Worm (Caenorhabditis elegans) whole organism, L4 larva: ENCODE results near the gene math-39.

ENCODE experiments used
- D1046.2 ChIP-seq: fragments of 200-800 bp; sonication (Bioruptor generic); IDR thresholded peaks from 2 replicates; pipeline ENCODE4 v1.3.6; 2022; ENCODE audit warnings: missing genetic modification characterization, missing compliant biosample characterization
- F37D6.2 ChIP-seq: sonication (generic microtip); optimal IDR thresholded peaks from 2 replicates; lab custom pipeline; 2016; ENCODE audit warnings: mild to moderate bottlenecking, missing genetic modification characterization, missing compliant biosample characterization
- T20F7.1 ChIP-seq: fragments of 200-800 bp; sonication (Bioruptor generic); optimal IDR thresholded peaks from 2 replicates; lab custom pipeline; 2018; ENCODE audit warnings: mild to moderate bottlenecking, missing genetic modification characterization, missing compliant biosample characterization
- Y48G9A.11 ChIP-seq: fragments of 200-800 bp; sonication (Bioruptor generic); IDR thresholded peaks from 2 replicates; pipeline ENCODE4 v1.3.6; 2022; ENCODE audit warnings: missing genetic modification reagents, missing genetic modification characterization, missing compliant biosample characterization
- Y75B8A.6 ChIP-seq: fragments of 200-800 bp; sonication (Bioruptor generic); IDR thresholded peaks from 2 replicates; pipeline ENCODE4 v1.3.6; 2022; ENCODE audit warnings: missing genetic modification reagents, missing genetic modification characterization, missing compliant biosample characterization
- ZK337.2 ChIP-seq: fragments of 200-800 bp; sonication (Bioruptor generic); IDR thresholded peaks from 2 replicates; pipeline ENCODE4 v1.3.6; 2022; ENCODE audit warnings: missing genetic modification reagents, missing genetic modification characterization, missing compliant biosample characterization
- ZK546.5 ChIP-seq, 2 experiments: sonication (generic microtip); optimal IDR thresholded peaks; 2 replicates each; lab custom pipeline; 2017; ENCODE audit warnings: missing biosample characterization in 2 of 2, missing genetic modification characterization in 2 of 2
- ama-1 ChIP-seq: fragments of 150-350 bp; optimal IDR thresholded peaks from 2 replicates; lab custom pipeline; 2014; ENCODE audit warnings: inconsistent platforms, mixed read lengths
- arid-1 ChIP-seq: fragments of 200-800 bp; sonication (Bioruptor generic); conservative IDR thresholded peaks from 2 replicates; pipeline ENCODE4 v1.3.6; 2022; ENCODE audit warnings: missing genetic modification reagents, missing genetic modification characterization, missing compliant biosample characterization
- cey-2 ChIP-seq: sonication (generic microtip); optimal IDR thresholded peaks from 3 replicates; lab custom pipeline; 2017; ENCODE audit warnings: missing genetic modification characterization, mild to moderate bottlenecking, missing compliant biosample characterization, antibody characterized with exemption, borderline replicate concordance; ENCODE audit not compliant: insufficient read depth
- daf-12 ChIP-seq: fragments of 150-350 bp; optimal IDR thresholded peaks from 2 replicates; lab custom pipeline; 2014; ENCODE audit warnings: missing biosample characterization, missing genetic modification reagents, missing genetic modification characterization
- dmd-8 ChIP-seq: fragments of 200-800 bp; sonication (Bioruptor generic); IDR thresholded peaks from 2 replicates; pipeline ENCODE4 v1.3.6; 2022; ENCODE audit warnings: missing genetic modification characterization, missing compliant biosample characterization
- dpl-1 ChIP-seq: fragments of 150-350 bp; optimal IDR thresholded peaks from 2 replicates; lab custom pipeline; 2014; ENCODE audit warnings: missing biosample characterization, missing genetic modification reagents, missing genetic modification characterization
- dve-1 ChIP-seq: sonication (generic microtip); optimal IDR thresholded peaks from 2 replicates; lab custom pipeline; 2017; ENCODE audit warnings: antibody characterized with exemption, mild to moderate bottlenecking, missing genetic modification characterization, missing compliant biosample characterization; ENCODE audit not compliant: insufficient read depth
- egl-27 ChIP-seq: sonication (generic microtip); optimal IDR thresholded peaks from 3 replicates; lab custom pipeline; 2017; ENCODE audit warnings: missing biosample characterization, missing genetic modification reagents, missing genetic modification characterization
- fkh-10 ChIP-seq: fragments of 150-350 bp; optimal IDR thresholded peaks from 2 replicates; lab custom pipeline; 2014; ENCODE audit warnings: missing biosample characterization, missing genetic modification reagents, missing genetic modification characterization
- fos-1 ChIP-seq: fragments of 150-350 bp; optimal IDR thresholded peaks from 2 replicates; lab custom pipeline; 2014; ENCODE audit warnings: missing biosample characterization, missing genetic modification characterization
- gei-8 ChIP-seq: fragments of 200-800 bp; sonication (Bioruptor generic); optimal IDR thresholded peaks from 2 replicates; lab custom pipeline; 2018; ENCODE audit warnings: mild to moderate bottlenecking, missing genetic modification characterization, missing compliant biosample characterization
- hlh-11 ChIP-seq: fragments of 200-800 bp; sonication (Bioruptor generic); optimal IDR thresholded peaks from 2 replicates; lab custom pipeline; 2018; ENCODE audit warnings: mild to moderate bottlenecking, missing genetic modification characterization, missing compliant biosample characterization
- hmg-1.1 ChIP-seq: fragments of 200-800 bp; sonication (Bioruptor generic); IDR thresholded peaks from 2 replicates; pipeline ENCODE4 v1.3.6; 2022; ENCODE audit warnings: missing genetic modification reagents, missing genetic modification characterization, missing compliant biosample characterization
- lim-7 ChIP-seq: fragments of 200-800 bp; sonication (Bioruptor generic); IDR thresholded peaks from 2 replicates; pipeline ENCODE4 v1.3.6; 2022; ENCODE audit warnings: missing genetic modification characterization, missing compliant biosample characterization
- lin-1 ChIP-seq: fragments of 200-800 bp; sonication (Bioruptor generic); IDR thresholded peaks from 2 replicates; pipeline ENCODE4 v1.3.6; 2022; ENCODE audit warnings: missing genetic modification reagents, missing genetic modification characterization, missing compliant biosample characterization
- lin-15B ChIP-seq: fragments of 150-350 bp; sonication (generic microtip); optimal IDR thresholded peaks from 3 replicates; lab custom pipeline; 2014; ENCODE audit warnings: missing biosample characterization, missing genetic modification characterization
- lin-38 ChIP-seq: fragments of 200-800 bp; sonication (Bioruptor generic); IDR thresholded peaks from 2 replicates; pipeline ENCODE4 v1.3.6; 2022; ENCODE audit warnings: missing genetic modification reagents, missing genetic modification characterization, missing compliant biosample characterization
- lin-39 ChIP-seq: fragments of 150-350 bp; optimal IDR thresholded peaks from 2 replicates; lab custom pipeline; 2014; ENCODE audit warnings: missing biosample characterization, missing genetic modification reagents, missing genetic modification characterization
- lir-3 ChIP-seq: sonication (generic microtip); optimal IDR thresholded peaks from 2 replicates; lab custom pipeline; 2016; ENCODE audit warnings: mild to moderate bottlenecking, missing genetic modification characterization, missing compliant biosample characterization
- madf-5 ChIP-seq, 2 experiments: fragments of 200-800 bp; sonication (Bioruptor generic); IDR thresholded peaks; 2 replicates each; pipeline ENCODE4 v1.3.6; 2022; ENCODE audit warnings: missing compliant biosample characterization in 2 of 2, missing genetic modification characterization in 2 of 2
- madf-9 ChIP-seq: fragments of 200-800 bp; sonication (Bioruptor generic); conservative IDR thresholded peaks from 2 replicates; pipeline ENCODE4 v1.3.6; 2022; ENCODE audit warnings: missing genetic modification reagents, missing genetic modification characterization, missing compliant biosample characterization
- mdt-29 ChIP-seq: fragments of 200-800 bp; sonication (Bioruptor generic); IDR thresholded peaks from 2 replicates; pipeline ENCODE4 v1.3.6; 2022; ENCODE audit warnings: missing genetic modification reagents, missing genetic modification characterization, missing compliant biosample characterization
- mep-1 ChIP-seq: fragments of 150-350 bp; sonication (generic microtip); optimal IDR thresholded peaks from 3 replicates; lab custom pipeline; 2014; ENCODE audit warnings: missing biosample characterization, missing genetic modification characterization
- nhr-10 ChIP-seq: fragments of 150-350 bp; optimal IDR thresholded peaks from 2 replicates; lab custom pipeline; 2014; ENCODE audit warnings: missing biosample characterization, missing genetic modification characterization
- nhr-102 ChIP-seq: sonication (generic microtip); optimal IDR thresholded peaks from 2 replicates; lab custom pipeline; 2016; ENCODE audit warnings: mild to moderate bottlenecking, missing genetic modification characterization, moderate library complexity, missing compliant biosample characterization
- nhr-111 ChIP-seq: fragments of 200-800 bp; sonication (Bioruptor generic); optimal IDR thresholded peaks from 2 replicates; lab custom pipeline; 2018; ENCODE audit warnings: mild to moderate bottlenecking, missing genetic modification characterization, missing compliant biosample characterization
- nhr-28 ChIP-seq: fragments of 150-350 bp; optimal IDR thresholded peaks from 2 replicates; lab custom pipeline; 2014; ENCODE audit warnings: missing biosample characterization, missing genetic modification characterization
- nhr-41 ChIP-seq: fragments of 200-800 bp; sonication (Bioruptor generic); IDR thresholded peaks from 2 replicates; pipeline ENCODE4 v1.3.6; 2022; ENCODE audit warnings: missing genetic modification reagents, missing genetic modification characterization, missing compliant biosample characterization
- nhr-42 ChIP-seq: fragments of 200-800 bp; sonication (Bioruptor generic); IDR thresholded peaks from 2 replicates; pipeline ENCODE4 v1.3.6; 2022; ENCODE audit warnings: missing genetic modification characterization, missing compliant biosample characterization
- nhr-48 ChIP-seq: sonication (generic microtip); optimal IDR thresholded peaks from 2 replicates; lab custom pipeline; 2016; ENCODE audit warnings: mild to moderate bottlenecking, missing genetic modification characterization, missing compliant biosample characterization
- nhr-76 ChIP-seq: fragments of 150-350 bp; optimal IDR thresholded peaks from 2 replicates; lab custom pipeline; 2014; ENCODE audit warnings: missing biosample characterization, missing genetic modification characterization
- pha-4 ChIP-seq, 2 experiments: fragments of 150-350 bp in 1 of 2; fragments of 200-800 bp in 1 of 2; sonication (Bioruptor generic) in 1 of 2; IDR thresholded peaks in 1 of 2; optimal IDR thresholded peaks in 1 of 2; 2 replicates each; pipeline versions ENCODE4 v1.3.6 to Lab custom; 2014 to 2022; ENCODE audit warnings: missing genetic modification characterization in 2 of 2, missing genetic modification reagents in 2 of 2, missing biosample characterization in 1 of 2, missing compliant biosample characterization in 1 of 2
- php-3 ChIP-seq: fragments of 200-800 bp; sonication (Bioruptor generic); IDR thresholded peaks from 2 replicates; pipeline ENCODE4 v1.3.6; 2022; ENCODE audit warnings: missing genetic modification reagents, missing genetic modification characterization, missing compliant biosample characterization
- pqm-1 ChIP-seq: sonication (generic microtip); optimal IDR thresholded peaks from 2 replicates; lab custom pipeline; 2017; ENCODE audit warnings: missing biosample characterization, missing genetic modification characterization
- rbr-2 ChIP-seq: sonication (generic microtip); optimal IDR thresholded peaks from 2 replicates; lab custom pipeline; 2016; ENCODE audit warnings: missing genotype, missing genetic modification characterization, missing compliant biosample characterization
- set-16 ChIP-seq: fragments of 200-800 bp; sonication (Bioruptor generic); IDR thresholded peaks from 2 replicates; pipeline ENCODE4 v1.3.6; 2022; ENCODE audit warnings: missing genetic modification reagents, missing genetic modification characterization, missing compliant biosample characterization
- snpc-4 ChIP-seq: fragments of 150-350 bp; optimal IDR thresholded peaks from 2 replicates; lab custom pipeline; 2014; ENCODE audit warnings: missing biosample characterization, missing genetic modification characterization
- spr-3 ChIP-seq: fragments of 200-800 bp; sonication (Bioruptor generic); optimal IDR thresholded peaks from 2 replicates; lab custom pipeline; 2018; ENCODE audit warnings: mild to moderate bottlenecking, missing genetic modification characterization, missing compliant biosample characterization
- tag-97 ChIP-seq: fragments of 200-800 bp; sonication (Bioruptor generic); IDR thresholded peaks from 2 replicates; pipeline ENCODE4 v1.3.6; 2022; ENCODE audit warnings: missing genetic modification characterization, missing compliant biosample characterization
- tra-1 ChIP-seq: fragments of 200-800 bp; sonication (Bioruptor generic); IDR thresholded peaks from 2 replicates; pipeline ENCODE4 v1.3.6; 2022; ENCODE audit warnings: missing genetic modification reagents, missing genetic modification characterization, missing compliant biosample characterization
- unc-39 ChIP-seq: sonication (generic microtip); optimal IDR thresholded peaks from 2 replicates; lab custom pipeline; 2017; ENCODE audit warnings: missing biosample characterization, missing genetic modification characterization
- vab-7 ChIP-seq: fragments of 200-800 bp; sonication (Bioruptor generic); IDR thresholded peaks from 2 replicates; pipeline ENCODE4 v1.3.6; 2022; ENCODE audit warnings: missing genetic modification reagents, missing genetic modification characterization, missing compliant biosample characterization
- zfp-2 ChIP-seq: sonication (generic microtip); optimal IDR thresholded peaks from 2 replicates; lab custom pipeline; 2016; ENCODE audit warnings: mild to moderate bottlenecking, missing genetic modification characterization, missing compliant biosample characterization
- zip-11 ChIP-seq: fragments of 200-800 bp; sonication (Bioruptor generic); IDR thresholded peaks from 2 replicates; pipeline ENCODE4 v1.3.6; 2022; ENCODE audit warnings: missing genetic modification characterization, missing compliant biosample characterization

Gene math-39

ce11 chrII:1819944-1820570, 12.1 kb upstream of the math-39 start, which contains the start of gene fbxc-19 (continued):
- TF ChIP-seq snpc-4 (tag; lab: Kevin White, UChicago) (no peak), ZK546.5 (tag; optimal IDR thresholded peaks at IDR 0.05; lab: Kevin White, UChicago) (no peak), tag-97 (GFP tag; lab: Robert Waterston, UW) (no peak), lin-15B (no peak), T20F7.1 (GFP tag; lab: Kevin White, UChicago) (no peak), ZK337.2 (GFP tag; lab: Robert Waterston, UW) (no peak), lir-3 (no peak), lim-7 (GFP tag; lab: Robert Waterston, UW) (no peak), unc-39 (tag; lab: Kevin White, UChicago) (no peak), dve-1 (peak; percentile 84), dmd-8 (no peak), pha-4 (GFP tag; IDR thresholded peaks at IDR 0.05; lab: Robert Waterston, UW) (no peak), pha-4 (tag; optimal IDR thresholded peaks at IDR 0.05; lab: Kevin White, UChicago) (no peak), egl-27 (tag; lab: Kevin White, UChicago) (no peak), mdt-29 (GFP tag; lab: Robert Waterston, UW) (no peak), pqm-1 (tag; lab: Kevin White, UChicago) (peak; percentile 87), rbr-2 (tag; lab: Kevin White, UChicago) (no peak), nhr-102 (tag; lab: Kevin White, UChicago) (peak; percentile 50), dpl-1 (GFP tag; lab: Kevin White, UChicago) (peak; percentile 27), D1046.2 (no peak), madf-5 (GFP tag; IDR thresholded peaks at IDR 0.05; lab: Robert Waterston, UW) (no peak), nhr-111 (GFP tag; lab: Kevin White, UChicago) (no peak), hmg-1.1 (GFP tag; lab: Robert Waterston, UW) (no peak), madf-9 (GFP tag; lab: Robert Waterston, UW) (no peak), Y75B8A.6 (GFP tag; lab: Robert Waterston, UW) (no peak), hlh-11 (peak; percentile 95), zip-11 (GFP tag; lab: Robert Waterston, UW) (no peak), nhr-28 (tag; lab: Kevin White, UChicago) (peak; percentile 83), nhr-10 (tag; lab: Kevin White, UChicago) (no peak), tra-1 (GFP tag; lab: Robert Waterston, UW) (peak; percentile 92), daf-12 (tag; lab: Kevin White, UChicago) (no peak), set-16 (no peak), nhr-48 (peak; percentile 31), nhr-76 (tag; lab: Kevin White, UChicago) (no peak), ama-1 (no peak), fos-1 (tag; lab: Kevin White, UChicago) (no peak), fkh-10 (GFP tag; lab: Kevin White, UChicago) (no peak), vab-7 (GFP tag; lab: Robert Waterston, UW) (no peak), Y48G9A.11 (GFP tag; lab: Robert Waterston, UW) (no peak), php-3 (GFP tag; lab: Robert Waterston, UW) (peak; percentile 87), spr-3 (no peak), nhr-42 (no peak), cey-2 (tag; lab: Kevin White, UChicago) (no peak), lin-39 (no peak), lin-38 (GFP tag; lab: Robert Waterston, UW) (no peak), nhr-41 (GFP tag; lab: Robert Waterston, UW) (no peak), gei-8 (no peak), zfp-2 (no peak), F37D6.2 (tag; lab: Kevin White, UChicago) (no peak), lin-1 (peak; percentile 44; the same call in 1 of the 2 replicates), arid-1 (GFP tag; lab: Robert Waterston, UW) (no peak), mep-1 (no peak)
